Fruit fly (Drosophila melanogaster) whole organism: ENCODE measurements around the gene S-Lap4.

Experiments
- CG8478 ChIP-seq: fragments of >200 bp; optimal IDR thresholded peaks from 2 replicates; lab custom pipeline; 2018; ENCODE audit warnings: inconsistent platforms
- usp ChIP-seq: fragments of >200 bp; optimal IDR thresholded peaks from 2 replicates; lab custom pipeline; 2017; ENCODE audit warnings: missing biosample characterization, missing genetic modification characterization, mixed read lengths

- TF ChIP-seq usp (GFP tag; lab: Kevin White, UChicago) (no peak), CG8478 (no peak)
Observed at dm6 chr3L:10525641-10526382, 35.2 kb downstream of the S-Lap4 start.
